Worm (Caenorhabditis elegans) whole organism, mixed stage, embryonic: ENCODE data around the gene twk-7.

Experiments used
- M03D4.4 ChIP-seq: sonication (generic microtip); optimal IDR thresholded peaks from 2 replicates; lab custom pipeline; 2017; ENCODE audit warnings: mild to moderate bottlenecking, missing genetic modification characterization, missing compliant biosample characterization
- bed-3 ChIP-seq: fragments of 200-800 bp; sonication (Bioruptor generic); optimal IDR thresholded peaks from 3 replicates; lab custom pipeline; 2018; ENCODE audit warnings: mild to moderate bottlenecking, missing genetic modification characterization, moderate library complexity, missing compliant biosample characterization
- blmp-1 ChIP-seq: fragments of 150-350 bp; optimal IDR thresholded peaks from 2 replicates; lab custom pipeline; 2014; ENCODE audit warnings: missing biosample characterization, missing genetic modification characterization
- ceh-39 ChIP-seq: fragments of 150-350 bp; optimal IDR thresholded peaks from 2 replicates; lab custom pipeline; 2014; ENCODE audit warnings: missing biosample characterization, missing genetic modification characterization
- ceh-43 ChIP-seq: fragments of 200-800 bp; sonication (Bioruptor generic); optimal IDR thresholded peaks from 2 replicates; lab custom pipeline; 2018; ENCODE audit warnings: mild to moderate bottlenecking, missing genetic modification characterization, moderate library complexity, missing compliant biosample characterization
- ceh-83 ChIP-seq: fragments of 200-800 bp; sonication (Bioruptor generic); optimal IDR thresholded peaks from 2 replicates; lab custom pipeline; 2018; ENCODE audit warnings: mild to moderate bottlenecking, missing genetic modification characterization, missing compliant biosample characterization
- ces-1 ChIP-seq: fragments of 150-350 bp; optimal IDR thresholded peaks from 2 replicates; lab custom pipeline; 2014; ENCODE audit warnings: missing biosample characterization, missing genetic modification reagents, missing genetic modification characterization
- cnd-1 ChIP-seq: fragments of 200-800 bp; sonication (Bioruptor generic); optimal IDR thresholded peaks from 2 replicates; lab custom pipeline; 2018; ENCODE audit warnings: mild to moderate bottlenecking, missing genetic modification characterization, missing compliant biosample characterization
- drap-1 ChIP-seq: fragments of 200-800 bp; sonication (Bioruptor generic); optimal IDR thresholded peaks from 3 replicates; lab custom pipeline; 2018; ENCODE audit warnings: mild to moderate bottlenecking, missing genetic modification characterization, missing compliant biosample characterization
- elt-1 ChIP-seq: sonication (generic microtip); optimal IDR thresholded peaks from 2 replicates; lab custom pipeline; 2017; ENCODE audit warnings: missing genetic modification characterization, mild to moderate bottlenecking, missing compliant biosample characterization, antibody characterized with exemption, moderate library complexity, borderline replicate concordance; ENCODE audit not compliant: insufficient read depth
- elt-3 ChIP-seq: fragments of 150-350 bp; optimal IDR thresholded peaks from 2 replicates; lab custom pipeline; 2014; ENCODE audit warnings: missing biosample characterization, missing genetic modification characterization
- flh-1 ChIP-seq: fragments of 200-800 bp; sonication (Bioruptor generic); optimal IDR thresholded peaks from 2 replicates; lab custom pipeline; 2018; ENCODE audit warnings: mild to moderate bottlenecking, missing genetic modification characterization, moderate library complexity, missing compliant biosample characterization
- ham-2 ChIP-seq: fragments of 200-800 bp; sonication (Bioruptor generic); optimal IDR thresholded peaks from 2 replicates; lab custom pipeline; 2018; ENCODE audit warnings: mild to moderate bottlenecking, missing genetic modification characterization, missing compliant biosample characterization
- hlh-1 ChIP-seq: fragments of 150-350 bp; optimal IDR thresholded peaks from 2 replicates; lab custom pipeline; 2014; ENCODE audit warnings: missing biosample characterization, missing genetic modification reagents, missing genetic modification characterization
- lin-13 ChIP-seq: fragments of 150-350 bp; optimal IDR thresholded peaks from 2 replicates; lab custom pipeline; 2014; ENCODE audit warnings: missing biosample characterization, missing genetic modification characterization
- lin-32 ChIP-seq: fragments of 200-800 bp; sonication (Bioruptor generic); optimal IDR thresholded peaks from 2 replicates; lab custom pipeline; 2018; ENCODE audit warnings: mild to moderate bottlenecking, missing genetic modification characterization, missing compliant biosample characterization
- lsy-2 ChIP-seq: fragments of 150-350 bp; optimal IDR thresholded peaks from 2 replicates; lab custom pipeline; 2014; ENCODE audit warnings: missing biosample characterization, missing genetic modification characterization
- mab-5 ChIP-seq: fragments of 150-350 bp; optimal IDR thresholded peaks from 2 replicates; lab custom pipeline; 2014; ENCODE audit warnings: missing biosample characterization, missing genetic modification characterization
- mep-1 ChIP-seq: fragments of 150-350 bp; optimal IDR thresholded peaks from 2 replicates; lab custom pipeline; 2017; ENCODE audit warnings: missing biosample characterization, missing genetic modification reagents, missing genetic modification characterization, inconsistent platforms
- mls-2 ChIP-seq: sonication (generic microtip); optimal IDR thresholded peaks from 2 replicates; lab custom pipeline; 2016; ENCODE audit warnings: mild to moderate bottlenecking, missing genetic modification characterization, moderate library complexity, missing compliant biosample characterization
- nhr-12 ChIP-seq: fragments of 150-350 bp; optimal IDR thresholded peaks from 2 replicates; lab custom pipeline; 2014; ENCODE audit warnings: missing biosample characterization, missing genetic modification characterization
- nhr-2 ChIP-seq: fragments of 150-350 bp; optimal IDR thresholded peaks from 2 replicates; lab custom pipeline; 2014; ENCODE audit warnings: missing biosample characterization, missing genetic modification characterization
- nhr-237 ChIP-seq: fragments of 150-350 bp; optimal IDR thresholded peaks from 2 replicates; lab custom pipeline; 2014; ENCODE audit warnings: missing biosample characterization, missing genetic modification characterization
- nhr-28 ChIP-seq: fragments of 150-350 bp; optimal IDR thresholded peaks from 2 replicates; lab custom pipeline; 2014; ENCODE audit warnings: missing biosample characterization, missing genetic modification characterization
- nhr-76 ChIP-seq: sonication (generic microtip); optimal IDR thresholded peaks from 2 replicates; lab custom pipeline; 2017; ENCODE audit warnings: missing biosample characterization, missing genetic modification characterization
- pha-4 ChIP-seq: fragments of 150-350 bp; optimal IDR thresholded peaks from 2 replicates; lab custom pipeline; 2018; ENCODE audit warnings: missing biosample characterization, missing genetic modification reagents, missing genetic modification characterization
- sem-2 ChIP-seq: fragments of 200-800 bp; sonication (Bioruptor generic); optimal IDR thresholded peaks from 2 replicates; lab custom pipeline; 2018; ENCODE audit warnings: mild to moderate bottlenecking, missing genetic modification characterization, missing compliant biosample characterization
- snpc-4 ChIP-seq: fragments of 150-350 bp; optimal IDR thresholded peaks from 2 replicates; lab custom pipeline; 2014; ENCODE audit warnings: missing biosample characterization, missing genetic modification characterization
- sptf-1 ChIP-seq: sonication (generic microtip); optimal IDR thresholded peaks from 2 replicates; lab custom pipeline; 2017; ENCODE audit warnings: mild to moderate bottlenecking, missing genetic modification characterization, moderate library complexity, missing compliant biosample characterization
- tbx-8 ChIP-seq: fragments of 200-800 bp; sonication (Bioruptor generic); optimal IDR thresholded peaks from 2 replicates; lab custom pipeline; 2018; ENCODE audit warnings: mild to moderate bottlenecking, missing genetic modification characterization, moderate library complexity, missing compliant biosample characterization
- unc-120 ChIP-seq: sonication (generic microtip); optimal IDR thresholded peaks from 2 replicates; lab custom pipeline; 2017; ENCODE audit warnings: missing genetic modification characterization, missing compliant biosample characterization; ENCODE audit not compliant: poor library complexity, severe bottlenecking
- unc-39 ChIP-seq: fragments of 150-350 bp; optimal IDR thresholded peaks from 2 replicates; lab custom pipeline; 2014; ENCODE audit warnings: missing biosample characterization, missing genetic modification characterization
- unc-62 ChIP-seq: fragments of 150-350 bp; optimal IDR thresholded peaks from 2 replicates; lab custom pipeline; 2014; ENCODE audit warnings: missing biosample characterization, missing genetic modification reagents, missing genetic modification characterization
- zip-8 ChIP-seq: fragments of 150-350 bp; optimal IDR thresholded peaks from 2 replicates; lab custom pipeline; 2014; ENCODE audit warnings: missing biosample characterization, missing genetic modification characterization
- ztf-11 ChIP-seq: fragments of 150-350 bp; optimal IDR thresholded peaks from 2 replicates; lab custom pipeline; 2014; ENCODE audit warnings: missing biosample characterization, missing genetic modification characterization

Gene twk-7

DNA sequence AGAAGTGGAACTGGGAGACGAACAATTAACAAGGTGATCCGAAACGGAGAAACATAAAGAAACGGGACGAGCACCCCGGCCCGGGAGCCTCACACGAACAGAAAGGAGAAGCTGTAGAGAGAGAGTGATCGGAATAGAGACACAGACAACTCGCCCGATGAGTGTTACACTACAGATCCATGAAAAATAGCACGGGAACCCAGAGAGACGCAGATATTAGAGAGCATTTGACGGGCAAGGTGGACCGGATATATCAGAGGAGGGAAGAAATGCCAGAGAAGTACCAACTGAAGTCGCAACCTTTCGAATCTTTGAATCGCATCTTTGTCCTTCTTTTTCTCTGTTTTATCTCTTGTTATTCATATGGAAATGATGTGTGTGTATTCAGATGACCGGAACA is 40.9 kb upstream of the twk-7 start, which contains the start of gene anmt-1:
Gene anmt-1, plus strand, starts transcription at position 388 of the 400 bp plus-strand sequence.
- TF ChIP-seq elt-3 (tag; lab: Kevin White, UChicago) (no peak), ztf-11 (tag; lab: Kevin White, UChicago) (no peak), nhr-28 (tag; lab: Kevin White, UChicago) (no peak), nhr-12 (tag; lab: Kevin White, UChicago) (no peak), unc-39 (tag; lab: Kevin White, UChicago) (no peak), ceh-39 (no peak), hlh-1 (peak; percentile 61), lin-13 (tag; lab: Kevin White, UChicago) (no peak), flh-1 (GFP tag; lab: Kevin White, UChicago) (no peak), lsy-2 (no peak), unc-120 (tag; lab: Kevin White, UChicago) (peak; percentile 52), pha-4 (tag; lab: Kevin White, UChicago) (no peak), mab-5 (tag; lab: Kevin White, UChicago) (no peak), sptf-1 (tag; lab: Kevin White, UChicago) (no peak), zip-8 (tag; lab: Kevin White, UChicago) (no peak), nhr-76 (tag; lab: Kevin White, UChicago) (no peak), blmp-1 (tag; lab: Kevin White, UChicago) (no peak), mep-1 (tag; lab: Kevin White, UChicago) (no peak), drap-1 (GFP tag; lab: Kevin White, UChicago) (no peak), M03D4.4 (tag; lab: Kevin White, UChicago) (no peak), unc-62 (GFP tag; lab: Kevin White, UChicago) (peak; percentile 42)

- TF ChIP-seq ces-1 (GFP tag; lab: Kevin White, UChicago) = no peak
- peak; percentile 51 for TF ChIP-seq sptf-1 (tag; lab: Kevin White, UChicago)
- TF ChIP-seq, all 35 proteins: peak for 1
Observed at ce11 chrIII:8683679-8684263, 40.2 kb upstream of the twk-7 start, which contains the start of gene fli-1. fli-1 (minus strand) TSS chrIII:8683736.

ce11 chrIII:8678371-8678770 is 34.8 kb upstream of the twk-7 start:
- TF ChIP-seq blmp-1 (tag; lab: Kevin White, UChicago) = peak; percentile 50
- peak; percentile 90 for TF ChIP-seq unc-120 (tag; lab: Kevin White, UChicago)
- TF ChIP-seq drap-1 (GFP tag; lab: Kevin White, UChicago) = peak; percentile 98
- peak; percentile 63 for TF ChIP-seq elt-3 (tag; lab: Kevin White, UChicago)
- TF ChIP-seq flh-1 (GFP tag; lab: Kevin White, UChicago) = peak; percentile 87
- peak; percentile 89 for TF ChIP-seq tbx-8 (GFP tag; lab: Kevin White, UChicago)
- TF ChIP-seq nhr-12 (tag; lab: Kevin White, UChicago) = peak; percentile 22
- TF ChIP-seq snpc-4 (tag; lab: Kevin White, UChicago) = no peak
- TF ChIP-seq zip-8 (tag; lab: Kevin White, UChicago) = no peak
- TF ChIP-seq bed-3 (GFP tag; lab: Kevin White, UChicago) = peak; percentile 91
- TF ChIP-seq ham-2 (GFP tag; lab: Kevin White, UChicago) = peak; percentile 91
- TF ChIP-seq sptf-1 (tag; lab: Kevin White, UChicago) = peak; percentile 98
- TF ChIP-seq cnd-1 (tag; lab: Kevin White, UChicago) = peak; percentile 95
- peak; percentile 61 for TF ChIP-seq ztf-11 (tag; lab: Kevin White, UChicago)
- TF ChIP-seq M03D4.4 (tag; lab: Kevin White, UChicago) = peak; percentile 96
- TF ChIP-seq nhr-2 (tag; lab: Kevin White, UChicago) = peak; percentile 20
- TF ChIP-seq ces-1 (GFP tag; lab: Kevin White, UChicago) = peak; percentile 44
- peak; percentile 61 for TF ChIP-seq elt-1 (tag; lab: Kevin White, UChicago)
- TF ChIP-seq ceh-83 (GFP tag; lab: Kevin White, UChicago) = peak; percentile 97
- peak; percentile 93 for TF ChIP-seq ceh-43
- peak; percentile 66 for TF ChIP-seq lsy-2
- TF ChIP-seq sem-2 (GFP tag; lab: Kevin White, UChicago) = peak; percentile 94
- TF ChIP-seq ceh-39 = peak; percentile 43
- TF ChIP-seq nhr-237 (tag; lab: Kevin White, UChicago) = no peak
- TF ChIP-seq hlh-1 = peak; percentile 67
- TF ChIP-seq nhr-76 (tag; lab: Kevin White, UChicago) = no peak
- peak; percentile 60 for TF ChIP-seq mep-1 (tag; lab: Kevin White, UChicago)
- TF ChIP-seq mls-2 (tag; lab: Kevin White, UChicago) = peak; percentile 98
- TF ChIP-seq lin-13 (tag; lab: Kevin White, UChicago) = peak; percentile 22
- peak; percentile 95 for TF ChIP-seq lin-32 (GFP tag; lab: Kevin White, UChicago)
- TF ChIP-seq unc-62 (GFP tag; lab: Kevin White, UChicago) = peak; percentile 43
- peak; percentile 33 for TF ChIP-seq unc-39 (tag; lab: Kevin White, UChicago)
- no peak for TF ChIP-seq mab-5 (tag; lab: Kevin White, UChicago)
- peak; percentile 79 for TF ChIP-seq nhr-28 (tag; lab: Kevin White, UChicago)
- TF ChIP-seq pha-4 (tag; lab: Kevin White, UChicago) = peak; percentile 62
